Worm (Caenorhabditis elegans): Measurements from ENCODE around the gene C15C7.4.

ce11 chrX:3181870-3182269, 36.5 kb downstream of the C15C7.4 start:
- TF ChIP-seq repo-1 (tag; optimal IDR thresholded peaks at IDR 0.05), result no peak
- TF ChIP-seq ama-1 (optimal IDR thresholded peaks at IDR 0.05), result no peak
- TF ChIP-seq ama-1 (GFP tag; optimal IDR thresholded peaks at IDR 0.05), result no peak
- no peak for TF ChIP-seq lin-54 (GFP tag; optimal IDR thresholded peaks at IDR 0.05)
- TF ChIP-seq snpc-3.4 (tag; optimal IDR thresholded peaks at IDR 0.05), result no peak
- TF ChIP-seq egl-18 (GFP tag; IDR thresholded peaks at IDR 0.05), result no peak
- TF ChIP-seq Y95B8A.8 (GFP tag; IDR thresholded peaks at IDR 0.05), result no peak
- TF ChIP-seq K11D2.4 (GFP tag; IDR thresholded peaks at IDR 0.05), result no peak
- TF ChIP-seq egl-44 (GFP tag; IDR thresholded peaks at IDR 0.05), result no peak
- TF ChIP-seq lin-26 (GFP tag; IDR thresholded peaks at IDR 0.05), result no peak
- no peak for TF ChIP-seq unc-62 (GFP tag; optimal IDR thresholded peaks at IDR 0.05)
- TF ChIP-seq rec-8 (tag; optimal IDR thresholded peaks at IDR 0.05), result no peak
- TF ChIP-seq tlf-1 (GFP tag; optimal IDR thresholded peaks at IDR 0.05), result no peak
- TF ChIP-seq cebp-2 (GFP tag; IDR thresholded peaks at IDR 0.05), result no peak
- no peak for TF ChIP-seq rpc-1 (optimal IDR thresholded peaks at IDR 0.05)
- TF ChIP-seq rpc-1 (tag; optimal IDR thresholded peaks at IDR 0.05), result no peak
